Worm (Caenorhabditis elegans): ENCODE results near the gene H20J04.7.

ce11 chrII:4321766-4322165 lies 33.4 kb downstream of the H20J04.7 start, which contains the start of gene Y52E8A.1:
- TF ChIP-seq ceh-82 (tag; optimal IDR thresholded peaks at IDR 0.05) (no peak), snpc-4 (tag; optimal IDR thresholded peaks at IDR 0.05) (no peak), vab-15 (tag; optimal IDR thresholded peaks at IDR 0.05) (no peak), nhr-12 (tag; optimal IDR thresholded peaks at IDR 0.05) (no peak), unc-86 (tag; optimal IDR thresholded peaks at IDR 0.05) (no peak), ama-1 (optimal IDR thresholded peaks at IDR 0.05) (no peak), zip-4 (GFP tag; optimal IDR thresholded peaks at IDR 0.05) (no peak), zag-1 (tag; optimal IDR thresholded peaks at IDR 0.05) (no peak), isw-1 (GFP tag; IDR thresholded peaks at IDR 0.05) (no peak), aha-1 (tag; optimal IDR thresholded peaks at IDR 0.05) (no peak)
